Worm (Caenorhabditis elegans) whole organism, L2 larva: Measurements from ENCODE around the gene F21C10.6.

Experiments used
- C34F6.9 ChIP-seq: fragments of 150-350 bp; optimal IDR thresholded peaks from 2 replicates; lab custom pipeline; 2014; ENCODE audit warnings: missing biosample characterization, missing genetic modification characterization
- nhr-237 ChIP-seq: fragments of 150-350 bp; optimal IDR thresholded peaks from 2 replicates; lab custom pipeline; 2014; ENCODE audit warnings: missing biosample characterization, missing genetic modification characterization

- TF ChIP-seq C34F6.9 (no peak), nhr-237 (tag; lab: Kevin White, UChicago) (no peak)
These were observed 37.9 kb downstream of the F21C10.6 start for ce11 chrV:9162118-9162729.
